Worm (Caenorhabditis elegans) whole organism, late embryonic: ENCODE measurements around the gene srp-3.

Experiments
- C08G9.2 ChIP-seq: sonication (generic microtip); optimal IDR thresholded peaks from 2 replicates; lab custom pipeline; 2016; ENCODE audit warnings: mild to moderate bottlenecking, missing genetic modification characterization, moderate library complexity, missing compliant biosample characterization
- C38D4.7 ChIP-seq: fragments of 200-800 bp; sonication (Bioruptor generic); optimal IDR thresholded peaks from 2 replicates; lab custom pipeline; 2018; ENCODE audit warnings: mild to moderate bottlenecking, missing genetic modification characterization, moderate library complexity, missing compliant biosample characterization
- F13H6.1 ChIP-seq: sonication (generic microtip); optimal IDR thresholded peaks from 2 replicates; lab custom pipeline; 2016; ENCODE audit warnings: missing genetic modification characterization, missing compliant biosample characterization
- K02D7.2 ChIP-seq: sonication (generic microtip); optimal IDR thresholded peaks from 2 replicates; lab custom pipeline; 2017; ENCODE audit warnings: mild to moderate bottlenecking, missing genetic modification characterization, missing compliant biosample characterization
- K09A11.1 ChIP-seq: sonication (generic microtip); optimal IDR thresholded peaks from 2 replicates; lab custom pipeline; 2017; ENCODE audit warnings: antibody characterized with exemption, mild to moderate bottlenecking, missing genetic modification characterization, missing compliant biosample characterization; ENCODE audit not compliant: insufficient read depth
- T23F11.4 ChIP-seq: fragments of 200-800 bp; sonication (Bioruptor generic); optimal IDR thresholded peaks from 2 replicates; lab custom pipeline; 2018; ENCODE audit warnings: mild to moderate bottlenecking, missing genetic modification characterization, missing compliant biosample characterization
- ama-1 ChIP-seq: fragments of 150-350 bp; optimal IDR thresholded peaks from 2 replicates; lab custom pipeline; 2014
- ceh-14 ChIP-seq: sonication (generic microtip); optimal IDR thresholded peaks from 2 replicates; lab custom pipeline; 2016; ENCODE audit warnings: missing genotype, missing genetic modification characterization, missing compliant biosample characterization
- ceh-18 ChIP-seq: sonication (generic microtip); optimal IDR thresholded peaks from 2 replicates; lab custom pipeline; 2016; ENCODE audit warnings: missing genetic modification characterization, missing compliant biosample characterization
- ceh-19 ChIP-seq: fragments of 200-800 bp; sonication (Bioruptor generic); optimal IDR thresholded peaks from 2 replicates; lab custom pipeline; 2018; ENCODE audit warnings: mild to moderate bottlenecking, missing genetic modification characterization, missing compliant biosample characterization
- ceh-22 ChIP-seq: sonication (generic microtip); optimal IDR thresholded peaks from 2 replicates; lab custom pipeline; 2017; ENCODE audit warnings: missing biosample characterization, missing genetic modification characterization
- ceh-24 ChIP-seq: sonication (generic microtip); optimal IDR thresholded peaks from 2 replicates; lab custom pipeline; 2016; ENCODE audit warnings: mild to moderate bottlenecking, missing genetic modification characterization, missing compliant biosample characterization
- ceh-30 ChIP-seq: fragments of 150-350 bp; optimal IDR thresholded peaks from 2 replicates; lab custom pipeline; 2014; ENCODE audit warnings: missing biosample characterization, missing genetic modification characterization
- ceh-31 ChIP-seq: sonication (generic microtip); optimal IDR thresholded peaks from 2 replicates; lab custom pipeline; 2016; ENCODE audit warnings: missing genetic modification characterization, missing compliant biosample characterization
- ceh-9 ChIP-seq: sonication (generic microtip); optimal IDR thresholded peaks from 2 replicates; lab custom pipeline; 2016; ENCODE audit warnings: mild to moderate bottlenecking, missing genetic modification characterization, inconsistent platforms, missing compliant biosample characterization
- dmd-4 ChIP-seq: sonication (generic microtip); optimal IDR thresholded peaks from 2 replicates; lab custom pipeline; 2016; ENCODE audit warnings: borderline replicate concordance, missing genetic modification characterization, missing compliant biosample characterization
- ets-4 ChIP-seq: sonication (generic microtip); optimal IDR thresholded peaks from 2 replicates; lab custom pipeline; 2016; ENCODE audit warnings: missing genetic modification characterization, missing compliant biosample characterization
- eyg-1 ChIP-seq: sonication (generic microtip); optimal IDR thresholded peaks from 2 replicates; lab custom pipeline; 2016; ENCODE audit warnings: missing genotype, missing genetic modification characterization, missing compliant biosample characterization
- fax-1 ChIP-seq: sonication (generic microtip); optimal IDR thresholded peaks from 2 replicates; lab custom pipeline; 2016; ENCODE audit warnings: missing genotype, missing genetic modification characterization, missing compliant biosample characterization
- fkh-6 ChIP-seq: sonication (generic microtip); optimal IDR thresholded peaks from 2 replicates; lab custom pipeline; 2016; ENCODE audit warnings: missing genetic modification characterization, missing compliant biosample characterization
- gmeb-2 ChIP-seq: sonication (generic microtip); optimal IDR thresholded peaks from 2 replicates; lab custom pipeline; 2016; ENCODE audit warnings: missing genetic modification characterization, inconsistent platforms, missing compliant biosample characterization
- hlh-13 ChIP-seq: fragments of 200-800 bp; sonication (Bioruptor generic); optimal IDR thresholded peaks from 2 replicates; lab custom pipeline; 2018; ENCODE audit warnings: mild to moderate bottlenecking, missing genetic modification characterization, missing compliant biosample characterization
- hlh-15 ChIP-seq: sonication (generic microtip); optimal IDR thresholded peaks from 2 replicates; lab custom pipeline; 2016; ENCODE audit warnings: missing genetic modification characterization, missing compliant biosample characterization
- hlh-8 ChIP-seq: sonication (generic microtip); optimal IDR thresholded peaks from 2 replicates; lab custom pipeline; 2016; ENCODE audit warnings: missing genotype, missing genetic modification characterization, missing compliant biosample characterization
- madf-2 ChIP-seq: sonication (generic microtip); optimal IDR thresholded peaks from 2 replicates; lab custom pipeline; 2017; ENCODE audit warnings: missing genetic modification characterization, missing compliant biosample characterization
- nhr-11 ChIP-seq: fragments of 150-350 bp; optimal IDR thresholded peaks from 2 replicates; lab custom pipeline; 2014; ENCODE audit warnings: missing biosample characterization, missing genetic modification characterization
- nhr-232 ChIP-seq: sonication (generic microtip); optimal IDR thresholded peaks from 2 replicates; lab custom pipeline; 2016; ENCODE audit warnings: missing genetic modification characterization, missing compliant biosample characterization
- pag-3 ChIP-seq: sonication (generic microtip); optimal IDR thresholded peaks from 2 replicates; lab custom pipeline; 2016; ENCODE audit warnings: missing compliant biosample characterization, missing genetic modification characterization, borderline replicate concordance
- pat-9 ChIP-seq: fragments of 200-800 bp; sonication (Bioruptor generic); optimal IDR thresholded peaks from 2 replicates; lab custom pipeline; 2018; ENCODE audit warnings: mild to moderate bottlenecking, missing genetic modification characterization, moderate library complexity, missing compliant biosample characterization
- pha-2 ChIP-seq: sonication (generic microtip); optimal IDR thresholded peaks from 2 replicates; lab custom pipeline; 2017; ENCODE audit warnings: mild to moderate bottlenecking, missing genetic modification characterization, missing compliant biosample characterization
- pha-4 ChIP-seq: fragments of 150-350 bp; optimal IDR thresholded peaks from 2 replicates; lab custom pipeline; 2018; ENCODE audit warnings: missing biosample characterization, missing genetic modification reagents, missing genetic modification characterization
- pqm-1 ChIP-seq: sonication (generic microtip); optimal IDR thresholded peaks from 2 replicates; lab custom pipeline; 2016; ENCODE audit warnings: missing genetic modification characterization, missing compliant biosample characterization
- sdc-2 ChIP-seq: sonication (generic microtip); optimal IDR thresholded peaks from 2 replicates; lab custom pipeline; 2016; ENCODE audit warnings: missing genotype, missing genetic modification characterization, missing compliant biosample characterization
- sox-2 ChIP-seq: fragments of 200-800 bp; sonication (Bioruptor generic); IDR thresholded peaks from 2 replicates; pipeline ENCODE4 v1.3.6; 2022; ENCODE audit warnings: missing genetic modification reagents, missing genetic modification characterization, missing compliant biosample characterization
- sox-4 ChIP-seq: sonication (generic microtip); optimal IDR thresholded peaks from 2 replicates; lab custom pipeline; 2017; ENCODE audit warnings: mild to moderate bottlenecking, missing genetic modification characterization, inconsistent platforms, missing compliant biosample characterization
- tbx-2 ChIP-seq: sonication (generic microtip); optimal IDR thresholded peaks from 2 replicates; lab custom pipeline; 2016; ENCODE audit warnings: missing genetic modification characterization, missing compliant biosample characterization
- tbx-7 ChIP-seq: sonication (generic microtip); optimal IDR thresholded peaks from 2 replicates; lab custom pipeline; 2016; ENCODE audit warnings: missing genotype, missing genetic modification characterization, missing compliant biosample characterization
- zip-5 ChIP-seq: sonication (generic microtip); optimal IDR thresholded peaks from 2 replicates; lab custom pipeline; 2016; ENCODE audit warnings: missing genetic modification characterization, missing compliant biosample characterization
- ztf-16 ChIP-seq: sonication (generic microtip); optimal IDR thresholded peaks from 2 replicates; lab custom pipeline; 2017; ENCODE audit warnings: missing genetic modification characterization, missing compliant biosample characterization

Gene srp-3

ce11 chrV:1875497-1875988 is 33.1 kb upstream of the srp-3 start (continued):
- TF ChIP-seq F13H6.1 (peak; percentile 21), nhr-232 (tag; lab: Kevin White, UChicago) (no peak), fax-1 (peak; percentile 9), ceh-31 (peak; percentile 64), gmeb-2 (no peak), ztf-16 (tag; lab: Kevin White, UChicago) (peak; percentile 26), pag-3 (tag; lab: Kevin White, UChicago) (no peak), hlh-15 (tag; lab: Kevin White, UChicago) (no peak), pat-9 (tag; lab: Kevin White, UChicago) (peak; percentile 30), ets-4 (tag; lab: Kevin White, UChicago) (peak; percentile 31), pha-2 (peak; percentile 24), ama-1 (lab: Kevin White, UChicago) (peak; percentile 77), tbx-7 (tag; lab: Kevin White, UChicago) (peak; percentile 14), T23F11.4 (GFP tag; lab: Kevin White, UChicago) (no peak), fkh-6 (tag; lab: Kevin White, UChicago) (no peak), eyg-1 (tag; lab: Kevin White, UChicago) (no peak), nhr-11 (no peak), ceh-14 (tag; lab: Kevin White, UChicago) (no peak), C38D4.7 (GFP tag; lab: Kevin White, UChicago) (peak; percentile 48), C08G9.2 (tag; lab: Kevin White, UChicago) (peak; percentile 54), sox-2 (GFP tag; lab: Robert Waterston, UW) (no peak), tbx-2 (tag; lab: Kevin White, UChicago) (peak; percentile 57)
- TF ChIP-seq, all 69 proteins: peak for 22

ce11 chrV:1878030-1878429 is 30.6 kb upstream of the srp-3 start:
- TF ChIP-seq pha-4 (tag; lab: Kevin White, UChicago): no peak
- TF ChIP-seq C38D4.7 (GFP tag; lab: Kevin White, UChicago): no peak
- TF ChIP-seq zip-5 (tag; lab: Kevin White, UChicago): no peak
- TF ChIP-seq ceh-30 (tag; lab: Kevin White, UChicago): no peak
- TF ChIP-seq dmd-4 (tag; lab: Kevin White, UChicago): no peak
- TF ChIP-seq ceh-18 (tag; lab: Kevin White, UChicago): no peak
- TF ChIP-seq ceh-14 (tag; lab: Kevin White, UChicago): no peak
- no peak for TF ChIP-seq sdc-2 (tag; lab: Kevin White, UChicago)
- TF ChIP-seq hlh-8 (tag; lab: Kevin White, UChicago): no peak

- TF ChIP-seq hlh-13 (GFP tag; lab: Kevin White, UChicago): no peak
- TF ChIP-seq nhr-232 (tag; lab: Kevin White, UChicago): no peak
- TF ChIP-seq sdc-2 (tag; lab: Kevin White, UChicago): no peak
- no peak for TF ChIP-seq ceh-14 (tag; lab: Kevin White, UChicago)
- no peak for TF ChIP-seq hlh-8 (tag; lab: Kevin White, UChicago)
- no peak for TF ChIP-seq ceh-9 (tag; lab: Kevin White, UChicago)
- no peak for TF ChIP-seq ceh-22 (tag; lab: Kevin White, UChicago)
- TF ChIP-seq sox-4: no peak
- no peak for TF ChIP-seq madf-2 (tag; lab: Kevin White, UChicago)
- no peak for TF ChIP-seq pqm-1 (tag; lab: Kevin White, UChicago)
- no peak for TF ChIP-seq ceh-24 (tag; lab: Kevin White, UChicago)
- TF ChIP-seq ceh-18 (tag; lab: Kevin White, UChicago): no peak
- TF ChIP-seq F13H6.1: no peak
- TF ChIP-seq dmd-4 (tag; lab: Kevin White, UChicago): no peak
- no peak for TF ChIP-seq K09A11.1 (tag; lab: Kevin White, UChicago)
- TF ChIP-seq ceh-19 (GFP tag; lab: Kevin White, UChicago): no peak
- no peak for TF ChIP-seq K02D7.2 (tag; lab: Kevin White, UChicago)
Measured at ce11 chrV:1883131-1883530, 25.5 kb upstream of the srp-3 start.
